Fruit fly (Drosophila melanogaster): ENCODE results near the gene bel.

Gene bel

dm6 chr3R:8663668-8664283 is 3.2 kb upstream of the bel start, which contains the start of gene CG8032 (continued):
- TF ChIP-seq lilli (GFP tag; optimal IDR thresholded peaks at IDR 0.05) (peak; percentile 72), Six4 (GFP tag; optimal IDR thresholded peaks at IDR 0.05) (peak; percentile 4), CG32532 (GFP tag; IDR thresholded peaks at IDR 0.05) (peak; percentile 59), CG7928 (GFP tag; optimal IDR thresholded peaks at IDR 0.05) (no peak), ems (GFP tag; optimal IDR thresholded peaks at IDR 0.05) (peak; percentile 44), pros (GFP tag; optimal IDR thresholded peaks at IDR 0.05) (no peak), fd102C (GFP tag; optimal IDR thresholded peaks at IDR 0.05) (no peak), CG15011 (GFP tag; optimal IDR thresholded peaks at IDR 0.05) (no peak), CG8359 (GFP tag; optimal IDR thresholded peaks at IDR 0.05; ENCODE audit: borderline replicate concordance) (no peak), MTF-1 (GFP tag; optimal IDR thresholded peaks at IDR 0.05; ENCODE audit: borderline replicate concordance) (no peak), eyg (GFP tag; optimal IDR thresholded peaks at IDR 0.05) (peak; percentile 31), klu (GFP tag; IDR thresholded peaks at IDR 0.05) (no peak), mam (GFP tag; optimal IDR thresholded peaks at IDR 0.05) (peak; percentile 64), fu2 (GFP tag; optimal IDR thresholded peaks at IDR 0.05) (peak; percentile 40), Usf (GFP tag; optimal IDR thresholded peaks at IDR 0.05) (no peak), CG2875 (GFP tag; optimal IDR thresholded peaks at IDR 0.05) (no peak), CG7372 (GFP tag; IDR thresholded peaks at IDR 0.05) (no peak), vfl (GFP tag; optimal IDR thresholded peaks at IDR 0.05) (peak; percentile 11), CG15073 (GFP tag; optimal IDR thresholded peaks at IDR 0.05) (no peak), Rfx (GFP tag; IDR thresholded peaks at IDR 0.05) (peak; percentile 50), CG4617 (GFP tag; optimal IDR thresholded peaks at IDR 0.05; ENCODE audit: borderline replicate concordance) (peak; percentile 61), da (GFP tag; optimal IDR thresholded peaks at IDR 0.05) (no peak), B-H1 (GFP tag; IDR thresholded peaks at IDR 0.05) (no peak), CG13775 (GFP tag; optimal IDR thresholded peaks at IDR 0.05) (peak; percentile 61), CG9876 (GFP tag; optimal IDR thresholded peaks at IDR 0.05) (no peak), sens (GFP tag) (peak; percentile 91), Taf1 (GFP tag; IDR thresholded peaks at IDR 0.05) (0 out of 2 replicates have a peak, but pooled peaks have one; percentile 24), fd96Cb (tag; optimal IDR thresholded peaks at IDR 0.05) (no peak), pfk (GFP tag; optimal IDR thresholded peaks at IDR 0.05) (no peak), CG3163 (GFP tag; optimal IDR thresholded peaks at IDR 0.05) (peak; percentile 22), CG3065 (GFP tag; optimal IDR thresholded peaks at IDR 0.05) (no peak), Ptx1 (GFP tag; IDR thresholded peaks at IDR 0.05) (peak; percentile 44), Sox102F (GFP tag; optimal IDR thresholded peaks at IDR 0.05) (peak; percentile 48), GATAe (GFP tag; conservative IDR thresholded peaks at IDR 0.05) (no peak), Lhr (GFP tag; optimal IDR thresholded peaks at IDR 0.05) (peak; percentile 73), sima (GFP tag; optimal IDR thresholded peaks at IDR 0.05) (no peak), otp (GFP tag; IDR thresholded peaks at IDR 0.05) (no peak), Dbx (GFP tag; IDR thresholded peaks at IDR 0.05) (peak; percentile 33; the same call in 1 of the 3 replicates), CG17361 (GFP tag; IDR thresholded peaks at IDR 0.05) (peak; percentile 48; the same call in 2 of the 3 replicates), CG4328 (GFP tag; optimal IDR thresholded peaks at IDR 0.05) (peak; percentile 53), sens-2 (GFP tag; IDR thresholded peaks at IDR 0.05) (no peak), NC2α (GFP tag; optimal IDR thresholded peaks at IDR 0.05) (no peak), Drgx (GFP tag; IDR thresholded peaks at IDR 0.05) (no peak), CG6175 (GFP tag; IDR thresholded peaks at IDR 0.05) (no peak), ara (GFP tag; IDR thresholded peaks at IDR 0.05) (no peak), sqz (GFP tag; optimal IDR thresholded peaks at IDR 0.05) (no peak), shn (GFP tag; optimal IDR thresholded peaks at IDR 0.05) (peak; percentile 36), CG12299 (tag; optimal IDR thresholded peaks at IDR 0.05) (no peak), CG8290 (GFP tag; optimal IDR thresholded peaks at IDR 0.05) (peak; percentile 80), CG8290 (tag; optimal IDR thresholded peaks at IDR 0.05) (peak; percentile 53 to 84), CG11398 (GFP tag; optimal IDR thresholded peaks at IDR 0.05) (no peak), CG4730 (GFP tag; IDR thresholded peaks at IDR 0.05) (no peak)
